Fruit fly (Drosophila melanogaster) whole organism, embryonic: ENCODE results near the gene CG14960.

Source experiments
- Antp ChIP-seq: fragments of 200-800 bp; sonication (Bioruptor generic); optimal IDR thresholded peaks from 3 replicates; lab custom pipeline; 2016; ENCODE audit warnings: missing biosample characterization, missing genetic modification characterization
- Atf-2 ChIP-seq: fragments of 200-800 bp; sonication (Bioruptor generic); optimal IDR thresholded peaks from 2 replicates; lab custom pipeline; 2016; ENCODE audit warnings: missing biosample characterization, missing genetic modification characterization
- BEAF-32 ChIP-seq: fragments of 200-800 bp; sonication (Bioruptor generic); optimal IDR thresholded peaks from 3 replicates; lab custom pipeline; 2017; ENCODE audit warnings: missing biosample characterization, missing genetic modification characterization, mild to moderate bottlenecking, moderate library complexity, missing genetic modification reagents
- CG10274 ChIP-seq: fragments of 200-800 bp; sonication (Bioruptor generic); optimal IDR thresholded peaks from 3 replicates; lab custom pipeline; 2017; ENCODE audit warnings: missing biosample characterization, mild to moderate bottlenecking, missing genetic modification characterization
- CG10462 ChIP-seq: fragments of 200-800 bp; sonication (Bioruptor generic); optimal IDR thresholded peaks from 2 replicates; lab custom pipeline; 2016; ENCODE audit warnings: missing biosample characterization, missing genetic modification characterization
- CG11093 ChIP-seq: fragments of 200-800 bp; sonication (Bioruptor generic); IDR thresholded peaks from 3 replicates; pipeline ENCODE4 v1.3.6; 2022; ENCODE audit warnings: missing biosample characterization, missing genetic modification characterization
- CG12769 ChIP-seq: fragments of 200-800 bp; sonication (Bioruptor generic); optimal IDR thresholded peaks from 2 replicates; lab custom pipeline; 2019; ENCODE audit warnings: missing biosample characterization, mild to moderate bottlenecking, missing genetic modification characterization, moderate library complexity
- CG13123 ChIP-seq: fragments of 200-800 bp; sonication (Bioruptor generic); optimal IDR thresholded peaks from 2 replicates; lab custom pipeline; 2016; ENCODE audit warnings: missing biosample characterization, missing genetic modification characterization
- CG14050 ChIP-seq: fragments of 200-800 bp; sonication (Bioruptor generic); IDR thresholded peaks from 3 replicates; pipeline ENCODE4 v1.3.6; 2022; ENCODE audit warnings: missing biosample characterization, missing genetic modification characterization
- CG14710 ChIP-seq: fragments of 200-800 bp; sonication (Bioruptor generic); optimal IDR thresholded peaks from 3 replicates; lab custom pipeline; 2019; ENCODE audit warnings: missing biosample characterization, mild to moderate bottlenecking, missing genetic modification characterization, moderate library complexity
- CG14965 ChIP-seq: fragments of 200-800 bp; sonication (Bioruptor generic); optimal IDR thresholded peaks from 2 replicates; lab custom pipeline; 2016; ENCODE audit warnings: missing biosample characterization, missing genetic modification characterization, borderline replicate concordance
- CG15011 ChIP-seq: fragments of 200-800 bp; sonication (Bioruptor generic); optimal IDR thresholded peaks from 3 replicates; lab custom pipeline; 2018; ENCODE audit warnings: missing biosample characterization, mild to moderate bottlenecking, missing genetic modification characterization
- CG15601 ChIP-seq: fragments of 200-800 bp; sonication (Bioruptor generic); optimal IDR thresholded peaks from 3 replicates; lab custom pipeline; 2019; ENCODE audit warnings: missing biosample characterization, mild to moderate bottlenecking, missing genetic modification characterization, moderate library complexity
- CG16779 ChIP-seq: fragments of 200-800 bp; sonication (Bioruptor generic); IDR thresholded peaks from 2 replicates; pipeline ENCODE4 v1.3.6; 2022; ENCODE audit warnings: missing biosample characterization, missing genetic modification characterization
- CG17328 ChIP-seq: fragments of 200-800 bp; sonication (Bioruptor generic); IDR thresholded peaks from 2 replicates; pipeline ENCODE4 v1.3.6; 2022; ENCODE audit warnings: missing biosample characterization, missing genetic modification characterization
- CG17612 ChIP-seq: fragments of 200-800 bp; sonication (Bioruptor generic); IDR thresholded peaks from 2 replicates; pipeline ENCODE4 v1.3.6; 2022; ENCODE audit warnings: missing biosample characterization, missing genetic modification characterization
- CG17802 ChIP-seq: fragments of 200-800 bp; sonication (Bioruptor generic); optimal IDR thresholded peaks from 2 replicates; lab custom pipeline; 2018; ENCODE audit warnings: missing biosample characterization, mild to moderate bottlenecking, missing genetic modification characterization, moderate library complexity
- CG2875 ChIP-seq: fragments of 200-800 bp; sonication (Bioruptor generic); optimal IDR thresholded peaks from 2 replicates; lab custom pipeline; 2017; ENCODE audit warnings: missing biosample characterization, mild to moderate bottlenecking, missing genetic modification characterization, missing genetic modification reagents
- CG3726 ChIP-seq: fragments of 200-800 bp; sonication (Bioruptor generic); IDR thresholded peaks from 3 replicates; pipeline ENCODE4, ENCODE4 v1.3.6; 2022; ENCODE audit warnings: missing biosample characterization, missing genetic modification characterization
- CG3847 ChIP-seq: fragments of 200-800 bp; sonication (Bioruptor generic); IDR thresholded peaks from 2 replicates; pipeline ENCODE4 v1.3.6; 2022; ENCODE audit warnings: missing biosample characterization, missing genetic modification characterization
- CG6272 ChIP-seq: fragments of 200-800 bp; sonication (Bioruptor generic); IDR thresholded peaks from 2 replicates; pipeline ENCODE4 v1.3.6; 2022; ENCODE audit warnings: missing biosample characterization, missing genetic modification characterization
- CG6683 ChIP-seq: fragments of 200-800 bp; sonication (Bioruptor generic); optimal IDR thresholded peaks from 2 replicates; lab custom pipeline; 2017; ENCODE audit warnings: missing biosample characterization, mild to moderate bottlenecking, missing genetic modification characterization, missing genetic modification reagents
- CG6765 ChIP-seq: fragments of 200-800 bp; sonication (Bioruptor generic); optimal IDR thresholded peaks from 3 replicates; lab custom pipeline; 2017; ENCODE audit warnings: missing biosample characterization, mild to moderate bottlenecking, missing genetic modification characterization
- CG9609 ChIP-seq: fragments of 200-800 bp; sonication (Bioruptor generic); optimal IDR thresholded peaks from 3 replicates; lab custom pipeline; 2016; ENCODE audit warnings: missing biosample characterization, missing genetic modification characterization
- CG9817 ChIP-seq: fragments of 200-800 bp; sonication (Bioruptor generic); optimal IDR thresholded peaks from 2 replicates; lab custom pipeline; 2018; ENCODE audit warnings: missing biosample characterization, mild to moderate bottlenecking, missing genetic modification characterization, moderate library complexity
- GATAe ChIP-seq: fragments of 200-800 bp; sonication (Bioruptor generic); conservative IDR thresholded peaks from 2 replicates; pipeline ENCODE4 v1.3.6; 2022; ENCODE audit warnings: missing biosample characterization, missing genetic modification characterization
- H15 ChIP-seq: fragments of 200-800 bp; sonication (Bioruptor generic); IDR thresholded peaks from 3 replicates; pipeline ENCODE4 v1.3.6; 2022; ENCODE audit warnings: missing biosample characterization, missing genetic modification characterization
- HLH3B ChIP-seq: fragments of 200-800 bp; sonication (Bioruptor generic); IDR thresholded peaks from 2 replicates; pipeline ENCODE4 v1.3.6; 2022; ENCODE audit warnings: missing biosample characterization, missing genetic modification characterization
- HLHmδ ChIP-seq: fragments of 200-800 bp; sonication (Bioruptor generic); optimal IDR thresholded peaks from 2 replicates; lab custom pipeline; 2018; ENCODE audit warnings: missing biosample characterization, mild to moderate bottlenecking, missing genetic modification characterization, moderate library complexity
- Max ChIP-seq: fragments of 200-800 bp; sonication (Bioruptor generic); optimal IDR thresholded peaks from 2 replicates; lab custom pipeline; 2016; ENCODE audit warnings: missing biosample characterization, mild to moderate bottlenecking, missing genetic modification characterization
- Med ChIP-seq: fragments of 200-800 bp; sonication (Bioruptor generic); peaks from one replicate; lab custom pipeline; 2016; ENCODE audit warnings: missing biosample characterization, missing genetic modification characterization, mild to moderate bottlenecking, inconsistent platforms, moderate library complexity
- Pdp1 ChIP-seq, 2 experiments: fragments of 200-800 bp; sonication (Bioruptor generic); optimal IDR thresholded peaks; 3 replicates each; lab custom pipeline; 2016; ENCODE audit warnings: missing biosample characterization in 2 of 2, missing genetic modification characterization in 2 of 2, mild to moderate bottlenecking in 1 of 2, moderate library complexity in 1 of 2
- Rfx ChIP-seq: fragments of 200-800 bp; sonication (Bioruptor generic); IDR thresholded peaks from 2 replicates; pipeline ENCODE4 v1.3.6; 2022; ENCODE audit warnings: missing biosample characterization, missing genetic modification characterization
- Spps ChIP-seq: fragments of 200-800 bp; sonication (Bioruptor generic); optimal IDR thresholded peaks from 2 replicates; lab custom pipeline; 2018; ENCODE audit warnings: missing biosample characterization, mild to moderate bottlenecking, missing genetic modification characterization
- Sry-δ ChIP-seq: fragments of 200-800 bp; sonication (Bioruptor generic); optimal IDR thresholded peaks from 2 replicates; lab custom pipeline; 2016; ENCODE audit warnings: missing biosample characterization, missing genetic modification characterization
- ab ChIP-seq: fragments of 200-800 bp; sonication (Bioruptor generic); optimal IDR thresholded peaks from 2 replicates; lab custom pipeline; 2016; ENCODE audit warnings: missing biosample characterization, missing genetic modification characterization
- abd-A ChIP-seq: fragments of 200-800 bp; sonication (Bioruptor generic); optimal IDR thresholded peaks from 3 replicates; lab custom pipeline; 2019; ENCODE audit warnings: missing biosample characterization, mild to moderate bottlenecking, missing genetic modification characterization, moderate library complexity
- bigmax ChIP-seq: fragments of 200-800 bp; sonication (Bioruptor generic); optimal IDR thresholded peaks from 2 replicates; lab custom pipeline; 2018; ENCODE audit warnings: missing biosample characterization, mild to moderate bottlenecking, missing genetic modification characterization
- btn ChIP-seq: fragments of 200-800 bp; sonication (Bioruptor generic); optimal IDR thresholded peaks from 2 replicates; lab custom pipeline; 2016; ENCODE audit warnings: missing biosample characterization, missing genetic modification characterization
- corto ChIP-seq: fragments of 200-800 bp; sonication (Bioruptor generic); optimal IDR thresholded peaks from 2 replicates; lab custom pipeline; 2016; ENCODE audit warnings: missing biosample characterization, mild to moderate bottlenecking, missing genetic modification characterization, moderate library complexity
- disco-r ChIP-seq: fragments of 200-800 bp; sonication (Bioruptor generic); optimal IDR thresholded peaks from 2 replicates; lab custom pipeline; 2016; ENCODE audit warnings: missing biosample characterization, missing genetic modification characterization
- eve ChIP-seq, 2 experiments: fragments of >200 bp; optimal IDR thresholded peaks; 2 replicates each; lab custom pipeline; 2017; ENCODE audit warnings: missing biosample characterization in 2 of 2, missing genetic modification characterization in 2 of 2
- fu2 ChIP-seq: fragments of 200-800 bp; sonication (Bioruptor generic); optimal IDR thresholded peaks from 2 replicates; lab custom pipeline; 2016; ENCODE audit warnings: missing biosample characterization, missing genetic modification characterization
- hb ChIP-seq: fragments of 200-800 bp; sonication (Bioruptor generic); IDR thresholded peaks from 3 replicates; pipeline ENCODE4 v1.3.6; 2022; ENCODE audit warnings: missing biosample characterization, missing genetic modification characterization; ENCODE audit not compliant: partially characterized antibody
- hbn ChIP-seq: fragments of 200-800 bp; sonication (Bioruptor generic); IDR thresholded peaks from 2 replicates; pipeline ENCODE4 v1.3.6; 2022; ENCODE audit warnings: missing biosample characterization, missing genetic modification characterization; ENCODE audit not compliant: partially characterized antibody
- nmo ChIP-seq: fragments of 200-800 bp; sonication (Bioruptor generic); optimal IDR thresholded peaks from 2 replicates; lab custom pipeline; 2018; ENCODE audit warnings: missing biosample characterization, mild to moderate bottlenecking, missing genetic modification characterization, moderate library complexity
- peb ChIP-seq: fragments of 200-800 bp; sonication (Bioruptor generic); IDR thresholded peaks from 2 replicates; pipeline ENCODE4 v1.3.6; 2022; ENCODE audit warnings: missing biosample characterization, missing genetic modification characterization
- sc ChIP-seq, 3 experiments: fragments of >200 bp in 2 of 3; fragments of 200-800 bp in 1 of 3; sonication (Bioruptor generic) in 1 of 3; optimal IDR thresholded peaks; 2 replicates in 2 of 3; 3 replicates in 1 of 3; lab custom pipeline; 2017; ENCODE audit warnings: mild to moderate bottlenecking in 1 of 3, missing biosample characterization in 1 of 3, missing genetic modification characterization in 1 of 3, missing genetic modification reagents in 1 of 3
- ssp ChIP-seq: fragments of 200-800 bp; sonication (Bioruptor generic); IDR thresholded peaks from 2 replicates; pipeline ENCODE4 v1.3.6; 2022; ENCODE audit warnings: missing biosample characterization, missing genetic modification characterization
- tin ChIP-seq: fragments of 200-800 bp; sonication (Bioruptor generic); optimal IDR thresholded peaks from 3 replicates; lab custom pipeline; 2016; ENCODE audit warnings: missing biosample characterization, missing genetic modification characterization

CG14960 gene

dm6 chr3L:3225769-3226457 is 44.9 kb upstream of the CG14960 start (continued):
- no peak for TF ChIP-seq CG6765 (GFP tag; lab: Kevin White, UChicago)
- TF ChIP-seq CG3847 = no peak
- no peak for TF ChIP-seq Spps
- no peak for TF ChIP-seq CG17802
- no peak for TF ChIP-seq CG14965 (GFP tag; lab: Kevin White, UChicago)
- TF ChIP-seq CG9609 (GFP tag; lab: Kevin White, UChicago) = no peak
- TF ChIP-seq CG12769 (tag; lab: Kevin White, UChicago) = no peak
- no peak for TF ChIP-seq Max
- no peak for TF ChIP-seq sc (optimal IDR thresholded peaks at IDR 0.05; lab: Kevin White, UChicago)
- TF ChIP-seq sc (GFP tag; optimal IDR thresholded peaks at IDR 0.05; lab: Kevin White, UChicago) = no peak
- TF ChIP-seq CG2875 (GFP tag; lab: Kevin White, UChicago) = no peak
- TF ChIP-seq ab (GFP tag; lab: Kevin White, UChicago) = no peak
- TF ChIP-seq HLHmδ (GFP tag; lab: Kevin White, UChicago) = peak; percentile 46
- TF ChIP-seq corto (GFP tag; lab: Kevin White, UChicago) = no peak
- TF ChIP-seq hb (GFP tag; lab: Robert Waterston, UW) = 0 out of 3 replicates have a peak, but pooled peaks have one; percentile 18
- no peak for TF ChIP-seq CG15601 (tag; lab: Kevin White, UChicago)
- TF ChIP-seq ssp (GFP tag; lab: Robert Waterston, UW) = no peak
- TF ChIP-seq bigmax (GFP tag; lab: Kevin White, UChicago) = no peak
- TF ChIP-seq CG15011 (GFP tag; lab: Kevin White, UChicago) = no peak
- TF ChIP-seq Rfx (GFP tag; lab: Robert Waterston, UW) = no peak
- TF ChIP-seq CG16779 (GFP tag; lab: Robert Waterston, UW) = no peak
- no peak for TF ChIP-seq H15
- TF ChIP-seq Antp (GFP tag; lab: Kevin White, UChicago) = no peak
- TF ChIP-seq hbn = no peak
- no peak for TF ChIP-seq Sry-δ (GFP tag; lab: Kevin White, UChicago)
- TF ChIP-seq CG6683 (GFP tag; lab: Kevin White, UChicago) = no peak
- TF ChIP-seq eve (GFP tag; optimal IDR thresholded peaks at IDR 0.05; lab: Kevin White, UChicago) = no peak
- no peak for TF ChIP-seq btn (GFP tag; lab: Kevin White, UChicago)
- TF ChIP-seq Atf-2 (GFP tag; lab: Kevin White, UChicago) = no peak
- TF ChIP-seq CG10274 = no peak
- TF ChIP-seq CG10462 (GFP tag; lab: Kevin White, UChicago) = no peak
- TF ChIP-seq CG14710 (tag; lab: Kevin White, UChicago) = no peak
- TF ChIP-seq CG6272 (GFP tag; lab: Robert Waterston, UW) = no peak
- TF ChIP-seq peb = no peak
- no peak for TF ChIP-seq CG17612 (GFP tag; lab: Robert Waterston, UW)
- TF ChIP-seq Med (GFP tag; lab: Kevin White, UChicago) = peak; percentile 22
- no peak for TF ChIP-seq CG17328
- no peak for TF ChIP-seq CG3726 (GFP tag; lab: Robert Waterston, UW)
- no peak for TF ChIP-seq CG14050
- TF ChIP-seq BEAF-32 (GFP tag; lab: Kevin White, UChicago) = no peak
- no peak for TF ChIP-seq GATAe (GFP tag; lab: Robert Waterston, UW)
- TF ChIP-seq disco-r (GFP tag; lab: Kevin White, UChicago) = peak; percentile 17
- TF ChIP-seq CG9817 (tag; lab: Kevin White, UChicago) = no peak
- TF ChIP-seq fu2 (GFP tag; lab: Kevin White, UChicago) = no peak
- no peak for TF ChIP-seq nmo
- TF ChIP-seq Pdp1 (GFP tag; optimal IDR thresholded peaks at IDR 0.05; lab: Kevin White, UChicago) = no peak
- TF ChIP-seq CG11093 (GFP tag; lab: Robert Waterston, UW) = no peak
- no peak for TF ChIP-seq abd-A (tag; lab: Kevin White, UChicago)
- TF ChIP-seq tin (GFP tag; lab: Kevin White, UChicago) = no peak
- TF ChIP-seq CG13123 = no peak
- TF ChIP-seq HLH3B (GFP tag; lab: Robert Waterston, UW) = no peak
